Worm (Caenorhabditis elegans) whole organism, young adult: ENCODE data around the gene ZK507.1.
A peak's percentile ranks its signal among the peaks of the same experiment; 100 is the strongest.

Experiments
- B0035.1 ChIP-seq: sonication (generic microtip); optimal IDR thresholded peaks from 2 replicates; lab custom pipeline; 2016; ENCODE audit warnings: missing genetic modification characterization, mild to moderate bottlenecking, missing compliant biosample characterization, missing genotype, missing genetic modification reagents
- B0261.1 ChIP-seq: sonication (generic microtip); optimal IDR thresholded peaks from 2 replicates; lab custom pipeline; 2016; ENCODE audit warnings: mild to moderate bottlenecking, missing genetic modification characterization, moderate library complexity, missing compliant biosample characterization
- B0336.3 ChIP-seq: fragments of 200-800 bp; sonication (Bioruptor generic); IDR thresholded peaks from 2 replicates; pipeline ENCODE4 v1.3.6; 2022; ENCODE audit warnings: missing genetic modification characterization, missing compliant biosample characterization
- D2030.7 ChIP-seq: fragments of 200-800 bp; sonication (Bioruptor generic); IDR thresholded peaks from 2 replicates; pipeline ENCODE4 v1.3.6; 2022; ENCODE audit warnings: missing genetic modification reagents, missing genetic modification characterization, missing compliant biosample characterization
- F10E7.11 ChIP-seq: sonication (generic microtip); optimal IDR thresholded peaks from 2 replicates; lab custom pipeline; 2017; ENCODE audit warnings: mild to moderate bottlenecking, missing genetic modification characterization, moderate library complexity, missing compliant biosample characterization
- F23B12.7 ChIP-seq: sonication (generic microtip); optimal IDR thresholded peaks from 2 replicates; lab custom pipeline; 2017; ENCODE audit warnings: missing genetic modification characterization, mild to moderate bottlenecking, missing compliant biosample characterization, antibody characterized with exemption, moderate library complexity; ENCODE audit not compliant: insufficient read depth
- F37B4.10 ChIP-seq: fragments of 200-800 bp; sonication (Bioruptor generic); IDR thresholded peaks from 2 replicates; pipeline ENCODE4 v1.3.6; 2022; ENCODE audit warnings: missing genetic modification characterization, missing compliant biosample characterization
- F39B2.1 ChIP-seq: fragments of 200-800 bp; sonication (Bioruptor generic); IDR thresholded peaks from 2 replicates; pipeline ENCODE4 v1.3.6; 2022; ENCODE audit warnings: missing genetic modification reagents, missing genetic modification characterization, missing compliant biosample characterization
- F49E8.2 ChIP-seq: sonication (generic microtip); optimal IDR thresholded peaks from 3 replicates; lab custom pipeline; 2017; ENCODE audit warnings: missing genetic modification characterization, mild to moderate bottlenecking, missing compliant biosample characterization, antibody characterized with exemption, moderate library complexity; ENCODE audit not compliant: insufficient read depth
- F55B11.4 ChIP-seq: sonication (generic microtip); optimal IDR thresholded peaks from 2 replicates; lab custom pipeline; 2016; ENCODE audit warnings: missing compliant biosample characterization, missing genetic modification characterization, borderline replicate concordance; ENCODE audit not compliant: insufficient read depth
- F57C9.4 ChIP-seq: sonication (generic microtip); optimal IDR thresholded peaks from 2 replicates; lab custom pipeline; 2017; ENCODE audit warnings: mild to moderate bottlenecking, missing genetic modification characterization, missing compliant biosample characterization
- T26A5.8 ChIP-seq: sonication (generic microtip); optimal IDR thresholded peaks from 2 replicates; lab custom pipeline; 2016; ENCODE audit warnings: missing genetic modification characterization, missing compliant biosample characterization
- Y53F4B.3 ChIP-seq: fragments of 200-800 bp; sonication (Bioruptor generic); IDR thresholded peaks from 2 replicates; pipeline ENCODE4 v1.3.6; 2022; ENCODE audit warnings: missing genetic modification reagents, missing genetic modification characterization, missing compliant biosample characterization
- Y53G8AR.9 ChIP-seq: fragments of 200-800 bp; sonication (Bioruptor generic); conservative IDR thresholded peaks from 2 replicates; pipeline ENCODE4 v1.3.6; 2022; ENCODE audit warnings: missing genetic modification reagents, missing genetic modification characterization, missing compliant biosample characterization
- aptf-3 ChIP-seq: fragments of 200-800 bp; sonication (Bioruptor generic); IDR thresholded peaks from 2 replicates; pipeline ENCODE4 v1.3.6; 2022; ENCODE audit warnings: missing genetic modification characterization, missing compliant biosample characterization
- cebp-1 ChIP-seq, 2 experiments: fragments of 200-800 bp in 1 of 2; sonication (Bioruptor generic) in 1 of 2; sonication (generic microtip) in 1 of 2; IDR thresholded peaks in 1 of 2; optimal IDR thresholded peaks in 1 of 2; 2 replicates each; pipeline versions ENCODE4 v1.3.6 to Lab custom; 2017 to 2022; ENCODE audit warnings: missing compliant biosample characterization in 2 of 2, missing genetic modification characterization in 2 of 2, mild to moderate bottlenecking in 1 of 2, missing genetic modification reagents in 1 of 2, moderate library complexity in 1 of 2
- chd-7 ChIP-seq: sonication (generic microtip); optimal IDR thresholded peaks from 2 replicates; lab custom pipeline; 2016; ENCODE audit warnings: mild to moderate bottlenecking, missing genetic modification characterization, moderate library complexity, missing compliant biosample characterization
- die-1 ChIP-seq: sonication (generic microtip); optimal IDR thresholded peaks from 2 replicates; lab custom pipeline; 2016; ENCODE audit warnings: missing genotype, mild to moderate bottlenecking, missing genetic modification characterization, missing compliant biosample characterization
- dpl-1 ChIP-seq: fragments of 150-350 bp; optimal IDR thresholded peaks from 2 replicates; lab custom pipeline; 2014; ENCODE audit warnings: missing biosample characterization, missing genetic modification reagents, missing genetic modification characterization
- efl-1 ChIP-seq: fragments of 150-350 bp; optimal IDR thresholded peaks from 2 replicates; lab custom pipeline; 2014; ENCODE audit warnings: missing biosample characterization, missing genetic modification reagents, missing genetic modification characterization
- ekl-4 ChIP-seq: fragments of 200-800 bp; sonication (Bioruptor generic); IDR thresholded peaks from 2 replicates; pipeline ENCODE4 v1.3.6; 2022; ENCODE audit warnings: missing genetic modification reagents, missing genetic modification characterization, missing compliant biosample characterization
- hmg-1.2 ChIP-seq: fragments of 200-800 bp; sonication (Bioruptor generic); IDR thresholded peaks from 2 replicates; pipeline ENCODE4 v1.3.6; 2022; ENCODE audit warnings: missing genetic modification reagents, missing genetic modification characterization, missing compliant biosample characterization
- hrde-1 ChIP-seq: sonication (generic microtip); optimal IDR thresholded peaks from 2 replicates; lab custom pipeline; 2016; ENCODE audit warnings: missing genetic modification characterization, mild to moderate bottlenecking, missing compliant biosample characterization, moderate library complexity, missing genotype, missing genetic modification reagents, borderline replicate concordance
- lsy-27 ChIP-seq: sonication (generic microtip); optimal IDR thresholded peaks from 2 replicates; lab custom pipeline; 2017; ENCODE audit warnings: missing genetic modification characterization, mild to moderate bottlenecking, missing compliant biosample characterization, antibody characterized with exemption, missing genotype, borderline replicate concordance; ENCODE audit not compliant: insufficient read depth
- madf-6 ChIP-seq: fragments of 200-800 bp; sonication (Bioruptor generic); IDR thresholded peaks from 2 replicates; pipeline ENCODE4 v1.3.6; 2022; ENCODE audit warnings: missing genetic modification reagents, missing genetic modification characterization, missing compliant biosample characterization
- mcd-1 ChIP-seq: fragments of 200-800 bp; sonication (Bioruptor generic); IDR thresholded peaks from 2 replicates; pipeline ENCODE4 v1.3.6; 2022; ENCODE audit warnings: missing genetic modification reagents, missing genetic modification characterization, missing compliant biosample characterization
- nfya-2 ChIP-seq: fragments of 200-800 bp; sonication (Bioruptor generic); IDR thresholded peaks from 2 replicates; pipeline ENCODE4 v1.3.6; 2022; ENCODE audit warnings: missing genetic modification reagents, missing genetic modification characterization, missing compliant biosample characterization
- nhr-120 ChIP-seq: fragments of 200-800 bp; sonication (Bioruptor generic); IDR thresholded peaks from 2 replicates; pipeline ENCODE4 v1.3.6; 2022; ENCODE audit warnings: missing genetic modification characterization, missing compliant biosample characterization
- nhr-80 ChIP-seq: sonication (generic microtip); optimal IDR thresholded peaks from 2 replicates; lab custom pipeline; 2016; ENCODE audit warnings: missing genetic modification characterization, missing compliant biosample characterization
- rec-8 ChIP-seq, 2 experiments: sonication (generic microtip); optimal IDR thresholded peaks; 2 replicates each; lab custom pipeline; 2016; ENCODE audit warnings: mild to moderate bottlenecking in 2 of 2, missing genetic modification characterization in 2 of 2, missing genetic modification reagents in 2 of 2, missing genotype in 2 of 2, missing biosample characterization in 1 of 2, missing compliant biosample characterization in 1 of 2, moderate library complexity in 1 of 2
- rpc-1 ChIP-seq, 2 experiments: fragments of 150-350 bp in 1 of 2; sonication (generic microtip) in 1 of 2; optimal IDR thresholded peaks; 2 replicates each; lab custom pipeline; 2014 to 2018; ENCODE audit warnings: missing biosample characterization in 1 of 2, missing genetic modification characterization in 1 of 2, missing genetic modification reagents in 1 of 2, missing genotype in 1 of 2
- snpc-1.1 ChIP-seq: sonication (generic microtip); optimal IDR thresholded peaks from 2 replicates; lab custom pipeline; 2017; ENCODE audit warnings: missing genetic modification characterization, mild to moderate bottlenecking, missing compliant biosample characterization, antibody characterized with exemption, moderate library complexity, missing genotype, missing genetic modification reagents; ENCODE audit not compliant: insufficient read depth
- snpc-3.4 ChIP-seq: sonication (generic microtip); optimal IDR thresholded peaks from 2 replicates; lab custom pipeline; 2017; ENCODE audit warnings: missing genetic modification characterization, mild to moderate bottlenecking, missing compliant biosample characterization, antibody characterized with exemption, moderate library complexity, missing genotype, missing genetic modification reagents
- snpc-4 ChIP-seq, 5 experiments: fragments of 150-350 bp in 1 of 5; sonication (generic microtip) in 4 of 5; optimal IDR thresholded peaks; 2 replicates each; lab custom pipeline; 2014 to 2018; ENCODE audit warnings: missing genetic modification characterization in 5 of 5, missing biosample characterization in 3 of 5, antibody characterized with exemption in 2 of 5, mild to moderate bottlenecking in 2 of 5, missing compliant biosample characterization in 2 of 5, missing genotype in 2 of 5, moderate library complexity in 2 of 5, missing genetic modification reagents in 1 of 5
- somi-1 ChIP-seq: fragments of 200-800 bp; sonication (Bioruptor generic); optimal IDR thresholded peaks from 2 replicates; lab custom pipeline; 2018; ENCODE audit warnings: mild to moderate bottlenecking, missing genetic modification characterization, missing compliant biosample characterization
- sptf-2 ChIP-seq: fragments of 200-800 bp; sonication (Bioruptor generic); optimal IDR thresholded peaks from 2 replicates; lab custom pipeline; 2018; ENCODE audit warnings: mild to moderate bottlenecking, missing genetic modification characterization, missing compliant biosample characterization
- tbx-9 ChIP-seq: sonication (generic microtip); optimal IDR thresholded peaks from 2 replicates; lab custom pipeline; 2016; ENCODE audit warnings: borderline replicate concordance, missing genetic modification characterization, inconsistent platforms, missing compliant biosample characterization
- tlf-1 ChIP-seq: fragments of 200-800 bp; sonication (Bioruptor generic); optimal IDR thresholded peaks from 2 replicates; lab custom pipeline; 2018; ENCODE audit warnings: mild to moderate bottlenecking, missing genetic modification characterization, missing compliant biosample characterization
- unc-130 ChIP-seq: sonication (generic microtip); optimal IDR thresholded peaks from 2 replicates; lab custom pipeline; 2016; ENCODE audit warnings: missing genetic modification reagents, missing genetic modification characterization, missing compliant biosample characterization
- unc-62 ChIP-seq: fragments of 150-350 bp; optimal IDR thresholded peaks from 2 replicates; lab custom pipeline; 2014; ENCODE audit warnings: missing biosample characterization, missing genetic modification reagents, missing genetic modification characterization
- ztf-22 ChIP-seq: fragments of 200-800 bp; sonication (Bioruptor generic); optimal IDR thresholded peaks from 2 replicates; lab custom pipeline; 2018; ENCODE audit warnings: mild to moderate bottlenecking, missing genetic modification characterization, moderate library complexity, missing compliant biosample characterization
- ztf-25 ChIP-seq: fragments of 200-800 bp; sonication (Bioruptor generic); IDR thresholded peaks from 2 replicates; pipeline ENCODE4 v1.3.6; 2022; ENCODE audit warnings: missing genetic modification reagents, missing genetic modification characterization, missing compliant biosample characterization
- ztf-3 ChIP-seq: fragments of 200-800 bp; sonication (Bioruptor generic); optimal IDR thresholded peaks from 2 replicates; lab custom pipeline; 2018; ENCODE audit warnings: mild to moderate bottlenecking, missing genetic modification characterization, missing compliant biosample characterization
- ztf-6 ChIP-seq: fragments of 200-800 bp; sonication (Bioruptor generic); IDR thresholded peaks from 2 replicates; pipeline ENCODE4 v1.3.6; 2022; ENCODE audit warnings: missing genetic modification reagents, missing genetic modification characterization, missing compliant biosample characterization

The ZK507.1 gene

DNA sequence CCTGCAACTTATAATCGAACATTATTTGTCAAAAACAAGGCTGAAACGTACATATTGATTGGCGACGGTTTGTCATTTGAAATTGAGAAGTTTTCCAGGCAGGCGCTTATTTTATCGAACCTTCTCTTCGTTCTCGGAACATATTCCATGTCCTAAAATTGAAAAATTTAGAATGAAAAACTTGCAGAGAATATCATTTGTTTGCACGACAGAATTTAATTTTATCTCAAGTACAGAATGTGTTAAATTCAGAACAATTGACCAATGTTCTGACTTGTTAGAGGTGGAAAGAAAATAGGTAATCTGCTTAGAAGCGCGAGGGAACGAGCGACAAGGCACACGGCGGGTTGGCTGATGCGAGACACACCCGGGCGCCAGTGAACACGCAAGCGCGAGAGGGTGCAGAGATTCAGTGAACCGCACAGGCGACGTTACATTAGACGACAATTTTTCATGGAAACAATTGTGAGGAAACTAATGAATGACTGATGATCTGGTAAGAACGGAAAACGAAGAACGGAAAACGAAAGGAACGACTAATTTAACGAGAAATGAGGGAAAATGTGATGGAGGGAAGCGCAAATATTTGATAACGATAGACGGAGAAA, 48.6 kb downstream of the ZK507.1 start (continued):
- TF ChIP-seq dpl-1 (GFP tag; lab: Kevin White, UChicago) (no peak), die-1 (tag; lab: Kevin White, UChicago) (peak; percentile 31), F23B12.7 (tag; lab: Kevin White, UChicago) (peak; percentile 3), lsy-27 (tag; lab: Kevin White, UChicago) (no peak), chd-7 (tag; lab: Kevin White, UChicago) (peak; percentile 76), F49E8.2 (no peak), sptf-2 (GFP tag; lab: Kevin White, UChicago) (no peak), nhr-120 (no peak), Y53F4B.3 (GFP tag; lab: Robert Waterston, UW) (no peak), ztf-3 (GFP tag; lab: Kevin White, UChicago) (peak; percentile 60), rec-8 (tag; optimal IDR thresholded peaks at IDR 0.05; lab: Kevin White, UChicago) (no peak), B0035.1 (tag; lab: Kevin White, UChicago) (peak; percentile 50), madf-6 (GFP tag; lab: Robert Waterston, UW) (0 out of 2 replicates have a peak, but pooled peaks have one; percentile 11), ztf-25 (GFP tag; lab: Robert Waterston, UW) (no peak), efl-1 (GFP tag; lab: Kevin White, UChicago) (no peak), mcd-1 (peak; percentile 68), F10E7.11 (tag; lab: Kevin White, UChicago) (peak; percentile 24), unc-130 (GFP tag; lab: Kevin White, UChicago) (no peak), F55B11.4 (tag; lab: Kevin White, UChicago) (no peak), tbx-9 (tag; lab: Kevin White, UChicago) (no peak), nhr-80 (tag; lab: Kevin White, UChicago) (peak; percentile 49), nfya-2 (0 out of 2 replicates have a peak, but pooled peaks have one; percentile 44), cebp-1 (GFP tag; IDR thresholded peaks at IDR 0.05; lab: Robert Waterston, UW) (no peak), cebp-1 (tag; optimal IDR thresholded peaks at IDR 0.05; lab: Kevin White, UChicago) (peak; percentile 70), hmg-1.2 (GFP tag; lab: Robert Waterston, UW) (peak; percentile 83; the same call in 1 of the 2 replicates), ekl-4 (GFP tag; lab: Robert Waterston, UW) (no peak; the same call in 1 of the 2 replicates), ztf-22 (GFP tag; lab: Kevin White, UChicago) (no peak), B0336.3 (GFP tag; lab: Robert Waterston, UW) (peak; percentile 58; the same call in 1 of the 2 replicates), F37B4.10 (GFP tag; lab: Robert Waterston, UW) (no peak), unc-62 (GFP tag; lab: Kevin White, UChicago) (no peak), ztf-6 (no peak), T26A5.8 (tag; lab: Kevin White, UChicago) (no peak), snpc-1.1 (tag; lab: Kevin White, UChicago) (no peak), F39B2.1 (no peak), aptf-3 (GFP tag; lab: Robert Waterston, UW) (0 out of 2 replicates have a peak, but pooled peaks have one; percentile 86), snpc-4 (GFP tag; optimal IDR thresholded peaks at IDR 0.05; lab: Kevin White, UChicago) (no peak), snpc-4 (tag; optimal IDR thresholded peaks at IDR 0.05; lab: Kevin White, UChicago) (peak in 1 of 4 experiments; percentile 54), Y53G8AR.9 (GFP tag; lab: Robert Waterston, UW) (no peak), D2030.7 (GFP tag; lab: Robert Waterston, UW) (no peak), F57C9.4 (no peak), B0261.1 (tag; lab: Kevin White, UChicago) (no peak), hrde-1 (tag; lab: Kevin White, UChicago) (no peak), rpc-1 (optimal IDR thresholded peaks at IDR 0.05; lab: Kevin White, UChicago) (no peak), rpc-1 (tag; optimal IDR thresholded peaks at IDR 0.05; lab: Kevin White, UChicago) (no peak), somi-1 (no peak), snpc-3.4 (no peak), tlf-1 (GFP tag; lab: Kevin White, UChicago) (no peak)
